Worm (Caenorhabditis elegans) whole organism, L3 larva: ENCODE measurements around the gene F25B4.4.

Source experiments
- R02D3.7 ChIP-seq: fragments of 150-350 bp; optimal IDR thresholded peaks from 2 replicates; lab custom pipeline; 2014; ENCODE audit warnings: missing biosample characterization, missing genetic modification characterization
- aly-2 ChIP-seq: fragments of 150-350 bp; optimal IDR thresholded peaks from 2 replicates; lab custom pipeline; 2014; ENCODE audit warnings: missing biosample characterization, missing genetic modification characterization
- ama-1 ChIP-seq: fragments of 150-350 bp; optimal IDR thresholded peaks from 2 replicates; lab custom pipeline; 2018
- ceh-16 ChIP-seq: sonication (generic microtip); optimal IDR thresholded peaks from 2 replicates; lab custom pipeline; 2017; ENCODE audit warnings: missing biosample characterization, missing genetic modification characterization
- ceh-28 ChIP-seq: fragments of 150-350 bp; optimal IDR thresholded peaks from 2 replicates; lab custom pipeline; 2014; ENCODE audit warnings: missing biosample characterization, missing genetic modification reagents, missing genetic modification characterization
- ceh-82 ChIP-seq: fragments of 150-350 bp; optimal IDR thresholded peaks from 2 replicates; lab custom pipeline; 2014; ENCODE audit warnings: missing biosample characterization, missing genetic modification characterization
- daf-12 ChIP-seq: fragments of 150-350 bp; optimal IDR thresholded peaks from 2 replicates; lab custom pipeline; 2014; ENCODE audit warnings: missing biosample characterization, missing genetic modification reagents, missing genetic modification characterization
- egl-27 ChIP-seq: sonication (generic microtip); optimal IDR thresholded peaks from 4 replicates; lab custom pipeline; 2017; ENCODE audit warnings: missing biosample characterization, missing genetic modification reagents, missing genetic modification characterization
- egl-5 ChIP-seq: fragments of 150-350 bp; optimal IDR thresholded peaks from 2 replicates; lab custom pipeline; 2017; ENCODE audit warnings: missing biosample characterization, missing genetic modification reagents, missing genetic modification characterization, inconsistent platforms
- elt-1 ChIP-seq: fragments of 150-350 bp; optimal IDR thresholded peaks from 2 replicates; lab custom pipeline; 2014; ENCODE audit warnings: missing biosample characterization, missing genetic modification characterization
- elt-2 ChIP-seq: sonication (generic microtip); optimal IDR thresholded peaks from 2 replicates; lab custom pipeline; 2016; ENCODE audit warnings: missing genetic modification reagents, mild to moderate bottlenecking, missing genetic modification characterization, missing compliant biosample characterization
- elt-3 ChIP-seq, 3 experiments: fragments of 150-350 bp in 1 of 3; sonication (generic microtip) in 2 of 3; optimal IDR thresholded peaks; 2 replicates in 2 of 3; 4 replicates in 1 of 3; lab custom pipeline; 2014 to 2017; ENCODE audit warnings: missing biosample characterization in 3 of 3, missing genetic modification characterization in 3 of 3
- eor-1 ChIP-seq, 2 experiments: fragments of 150-350 bp; optimal IDR thresholded peaks; 2 replicates each; lab custom pipeline; 2014 to 2018; ENCODE audit warnings: missing biosample characterization in 2 of 2, missing genetic modification characterization in 2 of 2
- fkh-10 ChIP-seq: sonication (generic microtip); optimal IDR thresholded peaks from 2 replicates; lab custom pipeline; 2017; ENCODE audit warnings: missing biosample characterization, missing genetic modification reagents, missing genetic modification characterization
- fkh-2 ChIP-seq: fragments of 150-350 bp; optimal IDR thresholded peaks from 2 replicates; lab custom pipeline; 2014; ENCODE audit warnings: missing biosample characterization, missing genetic modification reagents, missing genetic modification characterization
- fos-1 ChIP-seq: fragments of 150-350 bp; optimal IDR thresholded peaks from 2 replicates; lab custom pipeline; 2014; ENCODE audit warnings: missing biosample characterization, missing genetic modification characterization
- hmg-11 ChIP-seq: sonication (generic microtip); optimal IDR thresholded peaks from 2 replicates; lab custom pipeline; 2016; ENCODE audit warnings: missing genetic modification characterization, missing compliant biosample characterization
- jun-1 ChIP-seq: fragments of 150-350 bp; optimal IDR thresholded peaks from 2 replicates; lab custom pipeline; 2014; ENCODE audit warnings: missing biosample characterization, missing genetic modification reagents, missing genetic modification characterization
- lin-15B ChIP-seq: fragments of 150-350 bp; optimal IDR thresholded peaks from 2 replicates; lab custom pipeline; 2014; ENCODE audit warnings: missing biosample characterization, missing genetic modification characterization
- lin-39 ChIP-seq: fragments of 150-350 bp; optimal IDR thresholded peaks from 2 replicates; lab custom pipeline; 2018; ENCODE audit warnings: missing biosample characterization, missing genetic modification reagents, missing genetic modification characterization
- lsy-12 ChIP-seq: sonication (generic microtip); optimal IDR thresholded peaks from 2 replicates; lab custom pipeline; 2016; ENCODE audit warnings: mild to moderate bottlenecking, missing genetic modification characterization, missing compliant biosample characterization
- mml-1 ChIP-seq: fragments of 150-350 bp; sonication (generic microtip); optimal IDR thresholded peaks from 3 replicates; lab custom pipeline; 2014; ENCODE audit warnings: missing biosample characterization, missing genetic modification characterization
- nfya-1 ChIP-seq: sonication (generic microtip); optimal IDR thresholded peaks from 2 replicates; lab custom pipeline; 2017; ENCODE audit warnings: missing genetic modification characterization, mild to moderate bottlenecking, missing compliant biosample characterization, antibody characterized with exemption, moderate library complexity; ENCODE audit not compliant: insufficient read depth
- nhr-11 ChIP-seq: fragments of 150-350 bp; optimal IDR thresholded peaks from 2 replicates; lab custom pipeline; 2014; ENCODE audit warnings: missing biosample characterization, missing genetic modification characterization
- nhr-23 ChIP-seq: fragments of 150-350 bp; optimal IDR thresholded peaks from 2 replicates; lab custom pipeline; 2014; ENCODE audit warnings: missing biosample characterization, missing genetic modification reagents, missing genetic modification characterization
- nhr-25 ChIP-seq: sonication (generic microtip); optimal IDR thresholded peaks from 2 replicates; lab custom pipeline; 2017; ENCODE audit warnings: missing biosample characterization, missing genetic modification characterization
- nhr-28 ChIP-seq: fragments of 150-350 bp; optimal IDR thresholded peaks from 2 replicates; lab custom pipeline; 2014; ENCODE audit warnings: missing biosample characterization, missing genetic modification characterization
- nhr-43 ChIP-seq: sonication (generic microtip); optimal IDR thresholded peaks from 2 replicates; lab custom pipeline; 2016; ENCODE audit warnings: mild to moderate bottlenecking, missing genetic modification characterization, missing compliant biosample characterization; ENCODE audit not compliant: poor library complexity, severe bottlenecking
- nhr-67 ChIP-seq: fragments of 150-350 bp; optimal IDR thresholded peaks from 2 replicates; lab custom pipeline; 2014; ENCODE audit warnings: missing biosample characterization, missing genetic modification characterization
- nhr-77 ChIP-seq: fragments of 150-350 bp; optimal IDR thresholded peaks from 2 replicates; lab custom pipeline; 2014; ENCODE audit warnings: missing biosample characterization, missing genetic modification characterization
- pha-4 ChIP-seq: fragments of 150-350 bp; optimal IDR thresholded peaks from 2 replicates; lab custom pipeline; 2014; ENCODE audit warnings: missing biosample characterization, missing genetic modification reagents, missing genetic modification characterization
- pqm-1 ChIP-seq: fragments of 150-350 bp; optimal IDR thresholded peaks from 2 replicates; lab custom pipeline; 2017; ENCODE audit warnings: missing biosample characterization, missing genetic modification characterization, inconsistent platforms
- sea-2 ChIP-seq: fragments of 150-350 bp; sonication (generic microtip); optimal IDR thresholded peaks from 4 replicates; lab custom pipeline; 2014; ENCODE audit warnings: missing biosample characterization, missing genetic modification reagents, missing genetic modification characterization
- skn-1 ChIP-seq: fragments of 150-350 bp; optimal IDR thresholded peaks from 2 replicates; lab custom pipeline; 2014; ENCODE audit warnings: missing biosample characterization, missing genetic modification characterization
- snpc-4 ChIP-seq: fragments of 150-350 bp; optimal IDR thresholded peaks from 2 replicates; lab custom pipeline; 2014; ENCODE audit warnings: missing biosample characterization, missing genetic modification characterization
- tbx-2 ChIP-seq: sonication (generic microtip); optimal IDR thresholded peaks from 2 replicates; lab custom pipeline; 2016; ENCODE audit warnings: mild to moderate bottlenecking, missing genetic modification characterization, missing compliant biosample characterization
- unc-39 ChIP-seq: sonication (generic microtip); optimal IDR thresholded peaks from 4 replicates; lab custom pipeline; 2017; ENCODE audit warnings: missing biosample characterization, missing genetic modification characterization
- unc-62 ChIP-seq: fragments of 150-350 bp; sonication (generic microtip); optimal IDR thresholded peaks from 4 replicates; lab custom pipeline; 2014; ENCODE audit warnings: missing biosample characterization, missing genetic modification reagents, missing genetic modification characterization
- zag-1 ChIP-seq: fragments of 150-350 bp; optimal IDR thresholded peaks from 2 replicates; lab custom pipeline; 2014; ENCODE audit warnings: missing biosample characterization, missing genetic modification characterization
- ztf-11 ChIP-seq: fragments of 150-350 bp; optimal IDR thresholded peaks from 2 replicates; lab custom pipeline; 2014; ENCODE audit warnings: missing biosample characterization, missing genetic modification characterization
- ztf-4 ChIP-seq: fragments of 150-350 bp; optimal IDR thresholded peaks from 2 replicates; lab custom pipeline; 2014; ENCODE audit warnings: missing biosample characterization, missing genetic modification characterization

The F25B4.4 gene

DNA sequence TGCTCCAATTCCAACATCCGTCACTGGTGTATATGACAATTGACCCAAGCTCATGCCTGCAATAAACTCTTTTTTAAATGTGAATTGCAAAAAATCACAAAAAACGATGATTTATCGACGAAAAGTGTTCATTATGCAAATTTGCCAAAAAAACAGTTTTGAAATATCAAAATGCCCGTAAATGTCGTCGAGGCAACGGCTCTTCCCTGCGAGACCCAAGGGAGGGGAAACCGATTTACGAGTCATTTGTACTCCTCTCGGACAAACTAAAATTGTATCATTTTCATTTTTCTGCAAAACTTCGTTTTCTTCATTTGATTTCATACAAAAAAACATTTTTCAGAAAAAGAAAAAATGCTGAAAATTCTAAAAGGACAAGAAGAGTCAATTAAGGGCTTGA lies at the start of gene F25B4.4, which contains the start of gene hmgs-1:
Gene F25B4.4, plus strand, starts transcription at position 340 of the 400 bp plus-strand sequence.
Gene hmgs-1, minus strand, starts transcription at position 56 of the 400 bp plus-strand sequence.
- TF ChIP-seq elt-2 (tag; lab: Kevin White, UChicago) (peak; percentile 60), pqm-1 (tag; lab: Kevin White, UChicago) (peak; percentile 81), fkh-10 (peak; percentile 86), nhr-77 (tag; lab: Kevin White, UChicago) (peak; percentile 61), ceh-82 (tag; lab: Kevin White, UChicago) (peak; percentile 71), nhr-43 (tag; lab: Kevin White, UChicago) (peak; percentile 83), lin-15B (tag; lab: Kevin White, UChicago) (peak; percentile 97), tbx-2 (tag; lab: Kevin White, UChicago) (peak; percentile 70), nhr-11 (tag; lab: Kevin White, UChicago) (peak; percentile 49), egl-5 (peak; percentile 94), lin-39 (tag; lab: Kevin White, UChicago) (peak; percentile 96), egl-27 (peak; percentile 49), snpc-4 (tag; lab: Kevin White, UChicago) (peak; percentile 67), R02D3.7 (peak; percentile 100), hmg-11 (peak; percentile 80), pha-4 (peak; percentile 98), nfya-1 (tag; lab: Kevin White, UChicago) (peak; percentile 88), unc-39 (tag; lab: Kevin White, UChicago) (no peak), zag-1 (no peak), fkh-2 (tag; lab: Kevin White, UChicago) (no peak), ceh-16 (tag; lab: Kevin White, UChicago) (no peak), ztf-11 (tag; lab: Kevin White, UChicago) (no peak), skn-1 (peak; percentile 76), ceh-28 (tag; lab: Kevin White, UChicago) (peak; percentile 76), elt-3 (tag; optimal IDR thresholded peaks at IDR 0.05; lab: Kevin White, UChicago) (peak in 1 of 3 experiments; percentile 9), daf-12 (tag; lab: Kevin White, UChicago) (no peak), sea-2 (GFP tag; lab: Kevin White, UChicago) (no peak), jun-1 (peak; percentile 85), ama-1 (lab: Kevin White, UChicago) (peak; percentile 64), aly-2 (tag; lab: Kevin White, UChicago) (no peak), elt-1 (tag; lab: Kevin White, UChicago) (peak; percentile 37), ztf-4 (no peak), nhr-23 (tag; lab: Kevin White, UChicago) (peak; percentile 95), eor-1 (tag; optimal IDR thresholded peaks at IDR 0.05; lab: Kevin White, UChicago) (no peak), mml-1 (tag; lab: Kevin White, UChicago) (no peak), nhr-28 (tag; lab: Kevin White, UChicago) (peak; percentile 41), lsy-12 (tag; lab: Kevin White, UChicago) (peak; percentile 79), nhr-25 (tag; lab: Kevin White, UChicago) (peak; percentile 88)

DNA sequence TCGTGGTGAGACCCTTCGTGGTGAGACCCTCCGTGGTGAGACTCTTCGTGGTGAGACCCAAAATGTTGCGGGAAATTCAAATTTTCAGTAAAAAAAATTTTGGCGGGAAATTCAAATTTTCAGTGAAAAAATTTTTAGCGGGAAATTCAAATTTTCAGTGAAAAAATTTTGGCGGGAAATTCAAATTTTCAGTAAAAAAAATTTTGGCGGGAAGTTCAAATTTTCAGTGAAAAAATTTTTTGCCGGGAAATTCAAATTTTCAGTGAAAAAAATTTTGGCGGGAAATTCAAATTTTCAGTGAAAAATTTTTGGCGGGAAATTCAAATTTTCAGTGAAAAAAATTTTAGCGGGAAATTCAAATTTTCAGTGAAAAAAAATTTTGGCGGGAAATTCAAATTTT lies 44.6 kb upstream of the F25B4.4 start:
- peak; percentile 27 for TF ChIP-seq lin-15B (tag; lab: Kevin White, UChicago)

DNA sequence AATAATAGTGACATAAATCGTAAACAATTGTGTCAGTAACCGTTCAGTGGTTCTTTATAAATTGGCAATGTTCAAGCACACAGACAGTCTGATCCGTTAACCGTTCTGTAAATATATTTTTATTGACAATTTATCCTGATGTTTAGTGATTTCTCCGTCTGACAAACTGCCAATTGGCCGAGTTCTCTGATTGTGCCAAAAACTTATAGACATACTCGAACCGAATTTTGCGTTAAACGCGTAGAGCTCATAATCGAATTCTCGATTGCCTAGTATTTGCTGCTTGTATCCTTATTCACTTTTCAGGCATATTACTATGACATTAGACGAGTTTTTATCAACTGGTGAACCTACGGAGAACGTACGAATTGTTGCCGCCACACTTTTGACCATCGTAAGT lies 40.5 kb upstream of the F25B4.4 start, which contains the start of gene srx-117:
Gene srx-117, plus strand, starts transcription at position 301 of the 400 bp plus-strand sequence.
- TF ChIP-seq elt-1 (tag; lab: Kevin White, UChicago) (no peak), nhr-67 (tag; lab: Kevin White, UChicago) (no peak), fkh-10 (no peak), fos-1 (no peak), nhr-77 (tag; lab: Kevin White, UChicago) (no peak), nhr-43 (tag; lab: Kevin White, UChicago) (no peak), nhr-11 (tag; lab: Kevin White, UChicago) (no peak), ceh-28 (tag; lab: Kevin White, UChicago) (no peak), lsy-12 (tag; lab: Kevin White, UChicago) (no peak), nhr-23 (tag; lab: Kevin White, UChicago) (no peak), egl-27 (no peak), fkh-2 (tag; lab: Kevin White, UChicago) (no peak), nhr-28 (tag; lab: Kevin White, UChicago) (no peak), unc-62 (GFP tag; lab: Kevin White, UChicago) (no peak), egl-5 (no peak), hmg-11 (no peak), elt-2 (tag; lab: Kevin White, UChicago) (no peak)
